Worm (Caenorhabditis elegans): ENCODE measurements around the gene C24H11.1.
"Not testable (repeated sequence)": the region's sequence is repeated elsewhere in the genome, so short reads cannot be mapped to it uniquely, and the experiment has no call there.

DNA sequence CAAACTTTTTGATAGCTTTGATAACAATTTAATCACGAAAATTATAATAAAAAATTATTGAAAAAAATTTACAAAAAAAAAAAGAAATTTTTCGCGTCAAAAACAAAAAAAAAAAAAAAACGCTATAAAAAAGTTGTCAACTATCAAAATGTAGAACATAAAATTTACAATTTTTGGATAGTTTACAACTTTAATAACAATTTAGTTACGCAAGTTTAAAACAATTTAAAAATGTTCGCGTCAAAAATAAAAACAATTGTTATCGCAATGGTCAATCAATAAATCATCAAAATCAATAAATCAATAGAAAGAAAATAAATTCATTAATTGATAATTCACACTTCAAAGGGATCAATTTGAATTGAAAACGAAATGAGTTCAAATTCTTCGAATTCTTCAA lies at the start of gene C24H11.1:
- not testable (repeated sequence) for TF ChIP-seq ztf-11 (tag; optimal IDR thresholded peaks at IDR 0.05); ZK546.5 (tag; optimal IDR thresholded peaks at IDR 0.05); unc-62 (GFP tag; optimal IDR thresholded peaks at IDR 0.05); nhr-12 (tag; optimal IDR thresholded peaks at IDR 0.05)
